Worm (Caenorhabditis elegans) whole organism, L4/young adult: ENCODE results near the gene shpk-1.

Source experiments
- dao-5 ChIP-seq: sonication (generic microtip); optimal IDR thresholded peaks from 2 replicates; lab custom pipeline; 2016; ENCODE audit warnings: missing genotype, missing genetic modification characterization, moderate library complexity, missing compliant biosample characterization
- him-1 ChIP-seq: sonication (generic microtip); optimal IDR thresholded peaks from 2 replicates; lab custom pipeline; 2016; ENCODE audit warnings: missing genotype, missing genetic modification reagents, missing genetic modification characterization, missing compliant biosample characterization

DNA sequence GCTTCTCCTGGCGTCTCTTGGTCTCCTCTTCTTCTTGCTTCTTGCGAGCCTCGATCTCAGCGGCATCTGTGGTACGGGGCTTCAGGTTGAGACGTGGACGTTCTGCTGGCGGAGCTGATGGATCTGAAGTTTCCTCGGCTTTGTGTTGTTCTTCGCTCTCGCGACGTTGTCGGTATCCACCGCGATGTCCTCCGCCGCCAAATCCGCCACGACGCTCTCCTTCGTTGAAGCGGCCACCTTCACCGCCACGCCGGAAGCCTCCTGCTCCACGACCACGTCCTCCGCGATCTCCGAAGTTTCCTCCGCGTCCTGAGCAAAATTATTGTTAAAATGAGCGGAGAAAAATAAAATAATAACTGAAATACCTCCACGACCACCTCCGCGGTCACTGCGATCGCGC, 35.0 kb downstream of the shpk-1 start:
- TF ChIP-seq dao-5 (tag; lab: Kevin White, UChicago) (no peak), him-1 (no peak)
